Worm (Caenorhabditis elegans): ENCODE results near the gene F32H5.4.

DNA sequence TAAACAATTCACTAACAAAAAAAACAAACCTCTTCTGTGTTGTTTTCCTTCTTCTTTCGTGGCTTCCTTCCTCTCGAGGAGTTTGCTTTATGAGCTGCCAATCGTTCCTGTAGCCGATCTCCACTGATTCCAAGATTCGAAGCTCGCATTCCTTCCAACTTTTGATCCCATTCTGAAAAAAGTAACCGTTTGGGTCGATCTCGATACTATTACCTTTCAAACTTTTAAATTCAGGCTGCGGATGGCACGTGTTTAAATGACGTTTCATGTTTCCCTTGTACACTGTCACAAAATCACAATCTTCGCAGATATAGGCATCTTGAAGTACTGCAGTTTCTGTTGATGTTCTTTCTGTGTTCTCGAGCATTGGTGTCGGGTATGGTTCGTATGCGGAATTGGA, 27.1 kb downstream of the F32H5.4 start:
- no peak for TF ChIP-seq ztf-23 (GFP tag; IDR thresholded peaks at IDR 0.05)
- TF ChIP-seq ref-1 (GFP tag; conservative IDR thresholded peaks at IDR 0.05): no peak
- TF ChIP-seq klf-2 (GFP tag; conservative IDR thresholded peaks at IDR 0.05): no peak
- no peak for TF ChIP-seq ztf-29 (GFP tag; IDR thresholded peaks at IDR 0.05)
- no peak for TF ChIP-seq med-1 (GFP tag; optimal IDR thresholded peaks at IDR 0.05; ENCODE audit: insufficient read depth)
- TF ChIP-seq cog-1 (tag; optimal IDR thresholded peaks at IDR 0.05): no peak
- TF ChIP-seq flt-1 (GFP tag; IDR thresholded peaks at IDR 0.05): no peak
- TF ChIP-seq T22C8.4 (GFP tag; IDR thresholded peaks at IDR 0.05): no peak
